Fruit fly (Drosophila melanogaster): Measurements from ENCODE around the gene mRpL21.

mRpL21 gene

DNA sequence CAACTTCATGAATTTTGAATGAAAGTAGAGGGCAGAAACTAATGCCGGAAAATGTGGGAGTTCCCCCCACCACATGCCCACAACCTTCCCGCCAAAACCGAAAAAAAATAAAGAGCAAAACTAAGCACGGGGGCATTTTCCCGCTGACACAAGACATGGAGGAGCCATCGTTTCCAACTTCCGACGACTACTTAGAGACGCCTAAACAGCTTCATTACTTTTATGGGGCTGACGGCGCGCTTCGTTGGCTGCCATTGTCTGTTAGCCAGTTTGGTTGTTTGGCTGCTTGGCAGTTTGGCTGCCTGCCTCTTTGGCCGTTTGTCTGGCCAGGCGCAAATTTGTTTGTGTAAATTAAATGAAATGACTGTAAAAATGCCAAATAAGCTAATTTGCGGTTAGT is 40.6 kb downstream of the mRpL21 start:
- TF ChIP-seq usp (GFP tag; optimal IDR thresholded peaks at IDR 0.05) (no peak), Dll (optimal IDR thresholded peaks at IDR 0.05) (no peak), EcR (GFP tag; optimal IDR thresholded peaks at IDR 0.05) (no peak), psq (optimal IDR thresholded peaks at IDR 0.05) (no peak), pan (optimal IDR thresholded peaks at IDR 0.05) (no peak)

DNA sequence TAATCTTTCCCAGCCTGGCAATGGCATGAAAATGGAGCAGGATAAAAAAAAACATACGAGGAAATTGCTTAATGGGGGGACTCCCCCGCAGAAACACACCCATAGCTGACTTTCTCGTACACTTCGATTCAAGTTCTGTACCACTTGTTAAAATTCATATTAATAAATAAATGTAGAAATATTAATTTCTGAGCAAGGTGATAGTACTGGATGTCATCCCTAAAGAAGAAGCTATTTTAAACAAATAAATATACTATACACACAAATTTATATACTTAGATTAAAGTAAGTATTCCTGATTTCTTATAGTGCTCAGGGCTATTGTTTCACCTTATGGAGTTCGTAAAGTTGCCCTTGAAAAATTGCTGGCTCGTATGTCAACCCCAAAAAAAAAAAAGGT is 49.1 kb downstream of the mRpL21 start:
- TF ChIP-seq EcR (GFP tag; optimal IDR thresholded peaks at IDR 0.05), result no peak
- no peak for TF ChIP-seq psq (optimal IDR thresholded peaks at IDR 0.05)
- TF ChIP-seq usp (GFP tag; optimal IDR thresholded peaks at IDR 0.05), result no peak
- TF ChIP-seq CG8478 (optimal IDR thresholded peaks at IDR 0.05), result no peak
- TF ChIP-seq pan (optimal IDR thresholded peaks at IDR 0.05), result no peak
- TF ChIP-seq Dll (optimal IDR thresholded peaks at IDR 0.05), result no peak

DNA sequence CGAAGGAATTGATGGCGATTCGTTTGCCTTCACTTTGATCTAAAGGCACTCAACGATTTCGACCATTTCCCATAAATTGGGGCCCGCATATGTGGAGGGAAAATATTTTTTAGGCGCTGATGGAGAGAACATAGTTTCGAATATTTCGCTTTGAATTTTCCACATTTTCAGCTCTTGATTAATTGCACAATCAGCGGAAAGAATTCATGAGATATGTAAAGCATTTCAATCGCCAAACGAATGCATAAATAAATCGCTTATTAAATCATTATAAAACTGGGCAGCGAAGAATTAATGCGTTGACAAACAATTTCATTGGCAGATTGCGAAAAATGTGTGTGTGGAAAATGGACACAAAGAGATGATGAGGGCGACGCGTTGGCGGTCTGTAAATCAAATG is 50.5 kb downstream of the mRpL21 start:
- TF ChIP-seq psq (optimal IDR thresholded peaks at IDR 0.05), result no peak
- TF ChIP-seq CG8478 (optimal IDR thresholded peaks at IDR 0.05), result no peak
- TF ChIP-seq pan (optimal IDR thresholded peaks at IDR 0.05), result no peak
- TF ChIP-seq EcR (GFP tag; optimal IDR thresholded peaks at IDR 0.05), result no peak
- TF ChIP-seq Dll (optimal IDR thresholded peaks at IDR 0.05), result no peak

All from whole organism.